Fruit fly (Drosophila melanogaster) S2 (cell line): ENCODE results near the gene Nopp140.

ENCODE experiments used
- CG8478 ChIP-seq: fragments of >200 bp; optimal IDR thresholded peaks from 2 replicates; lab custom pipeline; 2018
- CTCF ChIP-seq, 2 experiments: fragments of >200 bp; optimal IDR thresholded peaks; 2 replicates each; lab custom pipeline; 2018

DNA sequence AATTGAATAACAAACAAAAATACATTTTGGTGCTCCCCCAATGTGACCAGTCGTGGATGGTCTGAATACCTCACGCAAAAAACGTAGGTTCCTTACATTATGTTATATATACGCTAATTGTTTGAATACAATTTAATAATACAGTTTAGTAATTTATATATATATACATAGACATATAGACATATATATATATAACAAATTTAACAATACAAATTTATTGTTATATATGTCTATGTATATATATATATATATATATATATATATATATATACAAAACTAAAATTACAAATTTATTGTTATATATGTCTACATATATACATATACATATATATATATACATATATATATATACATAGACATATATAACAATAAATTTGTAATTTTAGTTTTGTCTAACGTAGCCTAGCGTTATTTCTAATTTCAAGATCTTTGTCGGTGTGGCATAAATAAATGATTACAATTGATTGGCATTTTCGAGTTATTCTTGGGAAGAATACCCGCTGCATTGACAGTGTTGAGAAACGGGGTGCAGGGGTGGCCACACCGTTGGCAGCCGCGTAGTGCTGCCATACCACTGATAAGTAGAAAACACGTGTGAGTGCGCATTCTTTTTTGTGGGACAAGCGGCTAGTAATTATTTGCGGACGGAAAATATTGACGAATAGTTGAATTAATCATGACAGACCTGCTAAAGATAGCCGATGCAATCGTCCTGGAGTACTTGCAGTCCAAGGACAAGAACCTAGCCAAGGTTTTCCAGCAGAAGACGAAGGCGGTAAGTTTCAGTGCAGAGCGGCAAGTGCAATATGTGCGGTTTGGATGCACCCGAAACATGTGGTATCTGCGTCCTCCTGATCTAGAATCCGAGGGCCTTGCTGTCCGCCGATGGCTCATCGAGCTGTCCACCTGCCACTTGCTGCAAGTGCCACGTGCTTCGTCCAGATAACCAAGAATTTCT, at the start of gene Nopp140, which contains the start of gene CG7148:
- peak in 1 of 2 experiments; percentile 26 for TF ChIP-seq CTCF (optimal IDR thresholded peaks at IDR 0.05; lab: Kevin White, UChicago)
- TF ChIP-seq CG8478, result no peak
